Worm (Caenorhabditis elegans) whole organism, L4/young adult: ENCODE data around the gene C16D9.4.

Experiments used
- W03F9.2 ChIP-seq: fragments of 150-350 bp; optimal IDR thresholded peaks from 2 replicates; lab custom pipeline; 2014; ENCODE audit warnings: missing biosample characterization, missing genetic modification characterization
- dao-5 ChIP-seq: sonication (generic microtip); optimal IDR thresholded peaks from 2 replicates; lab custom pipeline; 2016; ENCODE audit warnings: missing genotype, missing genetic modification characterization, moderate library complexity, missing compliant biosample characterization

- TF ChIP-seq dao-5 (tag; lab: Kevin White, UChicago): no peak
- no peak for TF ChIP-seq W03F9.2
Observed at ce11 chrV:8253946-8254345, 11.2 kb upstream of the C16D9.4 start.
